Worm (Caenorhabditis elegans) whole organism, mixed stage, embryonic: Measurements from ENCODE around the gene K02B7.3.

ENCODE experiments used
- blmp-1 ChIP-seq: fragments of 150-350 bp; optimal IDR thresholded peaks from 2 replicates; lab custom pipeline; 2014; ENCODE audit warnings: missing biosample characterization, missing genetic modification characterization
- ces-1 ChIP-seq: fragments of 150-350 bp; optimal IDR thresholded peaks from 2 replicates; lab custom pipeline; 2014; ENCODE audit warnings: missing biosample characterization, missing genetic modification reagents, missing genetic modification characterization
- cnd-1 ChIP-seq: fragments of 200-800 bp; sonication (Bioruptor generic); optimal IDR thresholded peaks from 2 replicates; lab custom pipeline; 2018; ENCODE audit warnings: mild to moderate bottlenecking, missing genetic modification characterization, missing compliant biosample characterization
- elt-1 ChIP-seq: sonication (generic microtip); optimal IDR thresholded peaks from 2 replicates; lab custom pipeline; 2017; ENCODE audit warnings: missing genetic modification characterization, mild to moderate bottlenecking, missing compliant biosample characterization, antibody characterized with exemption, moderate library complexity, borderline replicate concordance; ENCODE audit not compliant: insufficient read depth
- ham-2 ChIP-seq: fragments of 200-800 bp; sonication (Bioruptor generic); optimal IDR thresholded peaks from 2 replicates; lab custom pipeline; 2018; ENCODE audit warnings: mild to moderate bottlenecking, missing genetic modification characterization, missing compliant biosample characterization
- hlh-1 ChIP-seq: fragments of 150-350 bp; optimal IDR thresholded peaks from 2 replicates; lab custom pipeline; 2014; ENCODE audit warnings: missing biosample characterization, missing genetic modification reagents, missing genetic modification characterization
- lsy-2 ChIP-seq: fragments of 150-350 bp; optimal IDR thresholded peaks from 2 replicates; lab custom pipeline; 2014; ENCODE audit warnings: missing biosample characterization, missing genetic modification characterization
- pha-4 ChIP-seq: fragments of 150-350 bp; optimal IDR thresholded peaks from 2 replicates; lab custom pipeline; 2018; ENCODE audit warnings: missing biosample characterization, missing genetic modification reagents, missing genetic modification characterization
- snpc-4 ChIP-seq: fragments of 150-350 bp; optimal IDR thresholded peaks from 2 replicates; lab custom pipeline; 2014; ENCODE audit warnings: missing biosample characterization, missing genetic modification characterization
- sptf-1 ChIP-seq: sonication (generic microtip); optimal IDR thresholded peaks from 2 replicates; lab custom pipeline; 2017; ENCODE audit warnings: mild to moderate bottlenecking, missing genetic modification characterization, moderate library complexity, missing compliant biosample characterization

DNA sequence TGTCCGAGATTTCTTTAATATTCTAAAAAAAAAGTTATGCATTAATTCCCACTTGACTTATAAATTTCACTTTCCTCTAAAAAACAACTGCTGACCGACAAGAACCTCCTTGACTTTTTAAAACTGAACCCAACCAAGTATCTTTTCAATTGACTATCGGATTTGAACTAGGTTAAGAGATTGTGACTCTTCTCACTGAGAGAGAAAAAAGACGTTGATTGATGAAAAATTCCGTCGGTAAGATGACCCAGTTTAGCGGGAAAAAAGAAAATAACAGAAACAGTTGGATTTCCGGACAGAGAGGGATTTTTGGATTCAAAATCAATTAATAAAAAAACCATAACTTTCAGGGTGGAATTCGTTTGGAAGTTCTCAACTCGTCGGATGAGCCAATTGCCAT lies 11.4 kb upstream of the K02B7.3 start:
- TF ChIP-seq ces-1 (GFP tag; lab: Kevin White, UChicago), result no peak
- no peak for TF ChIP-seq hlh-1
- no peak for TF ChIP-seq cnd-1 (tag; lab: Kevin White, UChicago)
- no peak for TF ChIP-seq blmp-1 (tag; lab: Kevin White, UChicago)
- no peak for TF ChIP-seq sptf-1 (tag; lab: Kevin White, UChicago)
- no peak for TF ChIP-seq lsy-2 (tag; lab: Kevin White, UChicago)
- TF ChIP-seq snpc-4 (tag; lab: Kevin White, UChicago), result no peak
- TF ChIP-seq ham-2, result no peak
- TF ChIP-seq pha-4, result no peak
- no peak for TF ChIP-seq elt-1 (tag; lab: Kevin White, UChicago)
